Worm (Caenorhabditis elegans) whole organism, L1 larva: ENCODE results near the gene C06A1.7.

Experiments
- C16A3.4 ChIP-seq: fragments of 150-350 bp; optimal IDR thresholded peaks from 2 replicates; lab custom pipeline; 2014; ENCODE audit warnings: missing biosample characterization, missing genetic modification characterization
- Y116A8C.19 ChIP-seq: sonication (generic microtip); optimal IDR thresholded peaks from 2 replicates; lab custom pipeline; 2016; ENCODE audit warnings: missing compliant biosample characterization, missing genetic modification characterization, borderline replicate concordance
- aly-2 ChIP-seq: fragments of 150-350 bp; optimal IDR thresholded peaks from 2 replicates; lab custom pipeline; 2014; ENCODE audit warnings: missing biosample characterization, missing genetic modification characterization
- ama-1 ChIP-seq: fragments of 150-350 bp; optimal IDR thresholded peaks from 2 replicates; lab custom pipeline; 2014
- ceh-8 ChIP-seq: fragments of 200-800 bp; sonication (Bioruptor generic); optimal IDR thresholded peaks from 2 replicates; lab custom pipeline; 2018; ENCODE audit warnings: mild to moderate bottlenecking, missing genetic modification characterization, moderate library complexity, missing compliant biosample characterization
- ceh-90 ChIP-seq: sonication (generic microtip); optimal IDR thresholded peaks from 2 replicates; lab custom pipeline; 2016; ENCODE audit warnings: missing genetic modification characterization, missing compliant biosample characterization
- ces-1 ChIP-seq: fragments of 150-350 bp; optimal IDR thresholded peaks from 2 replicates; lab custom pipeline; 2014; ENCODE audit warnings: missing biosample characterization, missing genetic modification reagents, missing genetic modification characterization
- efl-1 ChIP-seq, 4 experiments: fragments of 150-350 bp; optimal IDR thresholded peaks in 3 of 4; peaks in 1 of 4; 1 replicate in 1 of 4; 2 replicates in 3 of 4; lab custom pipeline; 2014; ENCODE audit warnings: missing biosample characterization in 2 of 4, missing genetic modification characterization in 2 of 4, missing genetic modification reagents in 2 of 4
- egl-13 ChIP-seq: sonication (generic microtip); optimal IDR thresholded peaks from 2 replicates; lab custom pipeline; 2016; ENCODE audit warnings: missing genotype, missing genetic modification reagents, missing genetic modification characterization, missing compliant biosample characterization
- elt-2 ChIP-seq: sonication (generic microtip); optimal IDR thresholded peaks from 2 replicates; lab custom pipeline; 2016; ENCODE audit warnings: missing genetic modification characterization, mild to moderate bottlenecking, inconsistent platforms, missing compliant biosample characterization, missing genetic modification reagents
- elt-3 ChIP-seq, 6 experiments: fragments of 150-350 bp in 1 of 6; sonication (generic microtip); optimal IDR thresholded peaks; 2 replicates each; lab custom pipeline; 2017 to 2018; ENCODE audit warnings: missing biosample characterization in 6 of 6, missing genetic modification characterization in 6 of 6, inconsistent platforms in 1 of 6
- fkh-10 ChIP-seq: sonication (generic microtip); optimal IDR thresholded peaks from 2 replicates; lab custom pipeline; 2017; ENCODE audit warnings: missing biosample characterization, missing genetic modification reagents, missing genetic modification characterization
- fkh-4 ChIP-seq: sonication (generic microtip); optimal IDR thresholded peaks from 2 replicates; lab custom pipeline; 2016; ENCODE audit warnings: missing compliant biosample characterization, missing genetic modification characterization, borderline replicate concordance
- fkh-8 ChIP-seq: sonication (generic microtip); optimal IDR thresholded peaks from 2 replicates; lab custom pipeline; 2016; ENCODE audit warnings: mild to moderate bottlenecking, missing genetic modification characterization, missing compliant biosample characterization
- hlh-17 ChIP-seq: fragments of 200-800 bp; sonication (Bioruptor generic); optimal IDR thresholded peaks from 2 replicates; lab custom pipeline; 2018; ENCODE audit warnings: missing genetic modification characterization, mild to moderate bottlenecking, missing compliant biosample characterization, moderate library complexity, borderline replicate concordance
- hlh-4 ChIP-seq: sonication (generic microtip); optimal IDR thresholded peaks from 2 replicates; lab custom pipeline; 2016; ENCODE audit warnings: mild to moderate bottlenecking, missing genetic modification characterization, missing compliant biosample characterization
- irx-1 ChIP-seq: sonication (generic microtip); optimal IDR thresholded peaks from 2 replicates; lab custom pipeline; 2016; ENCODE audit warnings: missing genetic modification characterization, missing compliant biosample characterization
- isw-1 ChIP-seq: fragments of 200-800 bp; sonication (Bioruptor generic); IDR thresholded peaks from 2 replicates; pipeline ENCODE4 v1.3.6; 2022; ENCODE audit warnings: missing genetic modification characterization, missing compliant biosample characterization
- jun-1 ChIP-seq: fragments of 150-350 bp; optimal IDR thresholded peaks from 2 replicates; lab custom pipeline; 2014; ENCODE audit warnings: missing biosample characterization, missing genetic modification reagents, missing genetic modification characterization
- lin-13 ChIP-seq: fragments of 150-350 bp; optimal IDR thresholded peaks from 2 replicates; lab custom pipeline; 2014; ENCODE audit warnings: missing biosample characterization, missing genetic modification reagents, missing genetic modification characterization
- mab-9 ChIP-seq: fragments of 200-800 bp; sonication (Bioruptor generic); IDR thresholded peaks from 2 replicates; pipeline ENCODE4 v1.3.6; 2022; ENCODE audit warnings: missing genetic modification reagents, missing genetic modification characterization, missing compliant biosample characterization
- nhr-20 ChIP-seq: sonication (generic microtip); optimal IDR thresholded peaks from 2 replicates; lab custom pipeline; 2016; ENCODE audit warnings: mild to moderate bottlenecking, missing genetic modification characterization, missing compliant biosample characterization
- nhr-237 ChIP-seq: fragments of 150-350 bp; optimal IDR thresholded peaks from 2 replicates; lab custom pipeline; 2014; ENCODE audit warnings: missing biosample characterization, missing genetic modification characterization
- nhr-28 ChIP-seq: fragments of 150-350 bp; optimal IDR thresholded peaks from 2 replicates; lab custom pipeline; 2014; ENCODE audit warnings: missing biosample characterization, missing genetic modification characterization
- nhr-47 ChIP-seq: sonication (generic microtip); optimal IDR thresholded peaks from 2 replicates; lab custom pipeline; 2016; ENCODE audit warnings: mild to moderate bottlenecking, missing genetic modification characterization, moderate library complexity, missing compliant biosample characterization
- nhr-71 ChIP-seq: sonication (generic microtip); optimal IDR thresholded peaks from 2 replicates; lab custom pipeline; 2016; ENCODE audit warnings: mild to moderate bottlenecking, missing genetic modification characterization, moderate library complexity, missing compliant biosample characterization
- nhr-77 ChIP-seq: fragments of 150-350 bp; optimal IDR thresholded peaks from 2 replicates; lab custom pipeline; 2014; ENCODE audit warnings: missing biosample characterization, missing genetic modification characterization
- nhr-85 ChIP-seq: sonication (generic microtip); peaks from one replicate; lab custom pipeline; 2016; ENCODE audit warnings: missing genetic modification characterization, inconsistent platforms, missing compliant biosample characterization
- pag-3 ChIP-seq: sonication (generic microtip); optimal IDR thresholded peaks from 2 replicates; lab custom pipeline; 2017; ENCODE audit warnings: missing genetic modification characterization, mild to moderate bottlenecking, missing compliant biosample characterization, antibody characterized with exemption, borderline replicate concordance; ENCODE audit not compliant: insufficient read depth
- snpc-4 ChIP-seq: fragments of 150-350 bp; optimal IDR thresholded peaks from 2 replicates; lab custom pipeline; 2014; ENCODE audit warnings: missing biosample characterization, missing genetic modification characterization
- snu-23 ChIP-seq: sonication (generic microtip); optimal IDR thresholded peaks from 2 replicates; lab custom pipeline; 2016; ENCODE audit warnings: missing genetic modification characterization, missing compliant biosample characterization
- sptf-1 ChIP-seq: fragments of 150-350 bp; optimal IDR thresholded peaks from 2 replicates; lab custom pipeline; 2014; ENCODE audit warnings: missing biosample characterization, missing genetic modification characterization
- swsn-7 ChIP-seq: sonication (generic microtip); optimal IDR thresholded peaks from 2 replicates; lab custom pipeline; 2016; ENCODE audit warnings: missing genetic modification characterization, missing compliant biosample characterization
- tbx-2 ChIP-seq: sonication (generic microtip); optimal IDR thresholded peaks from 2 replicates; lab custom pipeline; 2016; ENCODE audit warnings: missing genetic modification characterization, missing compliant biosample characterization
- unc-30 ChIP-seq: sonication (generic microtip); optimal IDR thresholded peaks from 2 replicates; lab custom pipeline; 2017; ENCODE audit warnings: missing biosample characterization, missing genetic modification characterization
- unc-62 ChIP-seq: fragments of 150-350 bp; optimal IDR thresholded peaks from 2 replicates; lab custom pipeline; 2014; ENCODE audit warnings: missing biosample characterization, missing genetic modification reagents, missing genetic modification characterization
- unc-86 ChIP-seq: sonication (generic microtip); optimal IDR thresholded peaks from 2 replicates; lab custom pipeline; 2016; ENCODE audit warnings: missing genetic modification characterization, missing compliant biosample characterization
- vab-15 ChIP-seq: sonication (generic microtip); optimal IDR thresholded peaks from 2 replicates; lab custom pipeline; 2017; ENCODE audit warnings: missing genotype, mild to moderate bottlenecking, missing genetic modification characterization, missing compliant biosample characterization
- xbp-1 ChIP-seq: sonication (generic microtip); optimal IDR thresholded peaks from 2 replicates; lab custom pipeline; 2016; ENCODE audit warnings: missing genetic modification characterization, missing compliant biosample characterization
- zip-4 ChIP-seq: fragments of 200-800 bp; sonication (Bioruptor generic); optimal IDR thresholded peaks from 2 replicates; lab custom pipeline; 2018; ENCODE audit warnings: mild to moderate bottlenecking, missing genetic modification characterization, moderate library complexity, missing compliant biosample characterization
- ztf-11 ChIP-seq, 2 experiments: sonication (generic microtip); optimal IDR thresholded peaks; 2 replicates each; lab custom pipeline; 2016 to 2017; ENCODE audit warnings: missing genetic modification characterization in 2 of 2, missing biosample characterization in 1 of 2, missing compliant biosample characterization in 1 of 2

The C06A1.7 gene

ce11 chrII:10537988-10538387 is 26.7 kb upstream of the C06A1.7 start (continued):
- peak; percentile 94 for TF ChIP-seq irx-1 (tag; lab: Kevin White, UChicago)
- peak; percentile 68 for TF ChIP-seq elt-2 (tag; lab: Kevin White, UChicago)
- TF ChIP-seq aly-2 (tag; lab: Kevin White, UChicago) = no peak
- no peak for TF ChIP-seq fkh-10 (GFP tag; lab: Kevin White, UChicago)
- peak; percentile 88 for TF ChIP-seq tbx-2 (tag; lab: Kevin White, UChicago)
- peak; percentile 80 for TF ChIP-seq egl-13 (tag; lab: Kevin White, UChicago)
- TF ChIP-seq ceh-90 (tag; lab: Kevin White, UChicago) = peak; percentile 89
- no peak for TF ChIP-seq ces-1 (GFP tag; lab: Kevin White, UChicago)
- peak; percentile 81 for TF ChIP-seq xbp-1 (tag; lab: Kevin White, UChicago)
- peak; percentile 87 for TF ChIP-seq nhr-71
- TF ChIP-seq hlh-17 = no peak
- peak; percentile 56 for TF ChIP-seq Y116A8C.19 (tag; lab: Kevin White, UChicago)
- TF ChIP-seq zip-4 (GFP tag; lab: Kevin White, UChicago) = peak; percentile 40
- TF ChIP-seq fkh-4 (tag; lab: Kevin White, UChicago) = peak; percentile 97
- no peak for TF ChIP-seq nhr-237 (tag; lab: Kevin White, UChicago)
- TF ChIP-seq unc-30 (tag; lab: Kevin White, UChicago) = no peak
- TF ChIP-seq C16A3.4 (tag; lab: Kevin White, UChicago) = peak; percentile 22
- TF ChIP-seq mab-9 (GFP tag; lab: Robert Waterston, UW) = peak; percentile 77; the same call in 1 of the 2 replicates
- TF ChIP-seq snu-23 = peak; percentile 84
- peak; percentile 51 for TF ChIP-seq fkh-8
- peak; percentile 81 for TF ChIP-seq ceh-8 (GFP tag; lab: Kevin White, UChicago)
- TF ChIP-seq isw-1 (GFP tag; lab: Robert Waterston, UW) = peak; percentile 25; the same call in 1 of the 2 replicates
- peak; percentile 58 for TF ChIP-seq unc-86 (tag; lab: Kevin White, UChicago)
- peak; percentile 93 for TF ChIP-seq nhr-85 (tag; lab: Kevin White, UChicago)
- TF ChIP-seq hlh-4 = peak; percentile 70
- TF ChIP-seq unc-62 (GFP tag; lab: Kevin White, UChicago) = no peak
- peak; percentile 79 for TF ChIP-seq swsn-7 (tag; lab: Kevin White, UChicago)
- TF ChIP-seq snpc-4 = peak; percentile 19
- no peak for TF ChIP-seq sptf-1 (tag; lab: Kevin White, UChicago)
- no peak for TF ChIP-seq vab-15 (tag; lab: Kevin White, UChicago)
- TF ChIP-seq ztf-11 (tag; optimal IDR thresholded peaks at IDR 0.05; lab: Kevin White, UChicago) = peak in 1 of 2 experiments; percentile 94
- TF ChIP-seq nhr-20 = peak; percentile 78
- peak; percentile 88 for TF ChIP-seq nhr-47 (tag; lab: Kevin White, UChicago)
- TF ChIP-seq nhr-28 (tag; lab: Kevin White, UChicago) = no peak
- no peak for TF ChIP-seq ama-1 (lab: Kevin White, UChicago)
- peak; percentile 10 for TF ChIP-seq nhr-77
- TF ChIP-seq pag-3 (tag; lab: Kevin White, UChicago) = no peak
- no peak for TF ChIP-seq elt-3 (tag; optimal IDR thresholded peaks at IDR 0.05; lab: Kevin White, UChicago)
- peak; percentile 65 for TF ChIP-seq lin-13 (GFP tag; lab: Kevin White, UChicago)

ce11 chrII:10539232-10539631 is 25.5 kb upstream of the C06A1.7 start, which contains the start of gene R166.3:
R166.3 (minus strand) TSS chrII:10539332.
- no peak for TF ChIP-seq efl-1 (optimal IDR thresholded peaks at IDR 0.05; lab: Kevin White, UChicago)
- peak in 1 of 2 experiments; percentile 53 for TF ChIP-seq efl-1 (GFP tag; optimal IDR thresholded peaks at IDR 0.05 in 1 of 2; lab: Kevin White, UChicago)
- TF ChIP-seq jun-1 = no peak
